Worm (Caenorhabditis elegans): Measurements from ENCODE around the gene B0454.26.

DNA sequence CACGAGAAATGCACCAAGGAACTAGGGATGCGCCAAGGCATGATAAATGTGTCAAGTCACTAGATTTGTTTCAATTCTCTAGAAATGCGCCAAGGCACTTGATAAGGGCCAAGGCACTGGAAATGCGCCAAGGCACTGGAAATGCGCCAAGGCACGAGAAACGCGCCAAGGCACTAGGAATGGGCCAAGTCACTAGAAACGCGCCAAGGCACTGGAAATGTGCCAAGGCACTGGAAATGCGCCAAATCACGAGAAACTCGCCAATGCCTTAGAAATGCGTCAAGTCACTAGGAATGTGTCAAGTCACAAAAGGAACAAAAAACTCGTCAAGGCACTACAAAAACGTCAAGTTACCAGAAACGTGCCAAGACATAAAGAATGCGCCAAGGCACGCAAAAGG lies 2.0 kb downstream of the B0454.26 start:
- no peak for TF ChIP-seq C38D4.7 (GFP tag; optimal IDR thresholded peaks at IDR 0.05)
- TF ChIP-seq fkh-10 (GFP tag; optimal IDR thresholded peaks at IDR 0.05), result no peak
